Fruit fly (Drosophila melanogaster) whole organism, embryonic: ENCODE data around the gene alphaTub84B.

Experiments used
- ATbp ChIP-seq: fragments of 200-800 bp; sonication (Bioruptor generic); optimal IDR thresholded peaks from 2 replicates; lab custom pipeline; 2017; ENCODE audit warnings: missing biosample characterization, mild to moderate bottlenecking, missing genetic modification characterization, missing genetic modification reagents
- Abd-B ChIP-seq: fragments of 200-800 bp; sonication (Bioruptor generic); optimal IDR thresholded peaks from 2 replicates; lab custom pipeline; 2018; ENCODE audit warnings: missing biosample characterization, mild to moderate bottlenecking, missing genetic modification characterization, moderate library complexity
- Atf6 ChIP-seq: fragments of 200-800 bp; sonication (Bioruptor generic); IDR thresholded peaks from 2 replicates; pipeline ENCODE4 v1.3.6; 2022; ENCODE audit warnings: missing biosample characterization, missing genetic modification characterization
- Awh ChIP-seq: fragments of 200-800 bp; sonication (Bioruptor generic); IDR thresholded peaks from 2 replicates; pipeline ENCODE4, ENCODE4 v1.3.6; 2022; ENCODE audit warnings: missing biosample characterization, missing genetic modification characterization
- BtbVII ChIP-seq: fragments of 200-800 bp; sonication (Bioruptor generic); optimal IDR thresholded peaks from 3 replicates; lab custom pipeline; 2017; ENCODE audit warnings: missing biosample characterization, mild to moderate bottlenecking, missing genetic modification characterization
- CG12942 ChIP-seq: fragments of 200-800 bp; sonication (Bioruptor generic); optimal IDR thresholded peaks from 3 replicates; lab custom pipeline; 2016; ENCODE audit warnings: missing biosample characterization, missing genetic modification characterization
- CG14014 ChIP-seq: fragments of 200-800 bp; sonication (Bioruptor generic); IDR thresholded peaks from 2 replicates; pipeline ENCODE4 v1.3.6; 2022; ENCODE audit warnings: missing biosample characterization, missing genetic modification characterization
- CG15479 ChIP-seq: fragments of 200-800 bp; sonication (Bioruptor generic); optimal IDR thresholded peaks from 3 replicates; lab custom pipeline; 2019; ENCODE audit warnings: missing biosample characterization, mild to moderate bottlenecking, missing genetic modification characterization, moderate library complexity
- CG17186 ChIP-seq: fragments of 200-800 bp; sonication (Bioruptor generic); optimal IDR thresholded peaks from 3 replicates; lab custom pipeline; 2017; ENCODE audit warnings: missing biosample characterization, missing genetic modification reagents, missing genetic modification characterization
- CG2889 ChIP-seq: fragments of 200-800 bp; sonication (Bioruptor generic); IDR thresholded peaks from 3 replicates; pipeline ENCODE4 v1.3.6; 2022; ENCODE audit warnings: missing biosample characterization, missing genetic modification characterization
- CG31388 ChIP-seq: fragments of 200-800 bp; sonication (Bioruptor generic); optimal IDR thresholded peaks from 2 replicates; lab custom pipeline; 2016; ENCODE audit warnings: missing biosample characterization, missing genetic modification characterization
- CG3163 ChIP-seq: fragments of 200-800 bp; sonication (Bioruptor generic); optimal IDR thresholded peaks from 3 replicates; lab custom pipeline; 2016; ENCODE audit warnings: missing biosample characterization, missing genetic modification characterization
- CG3995 ChIP-seq: fragments of 200-800 bp; sonication (Bioruptor generic); optimal IDR thresholded peaks from 3 replicates; lab custom pipeline; 2016; ENCODE audit warnings: missing biosample characterization, missing genetic modification characterization
- CG4617 ChIP-seq: fragments of 200-800 bp; sonication (Bioruptor generic); optimal IDR thresholded peaks from 3 replicates; lab custom pipeline; 2016; ENCODE audit warnings: missing biosample characterization, missing genetic modification characterization, borderline replicate concordance
- CG8290 ChIP-seq, 3 experiments: fragments of 200-800 bp; sonication (Bioruptor generic); optimal IDR thresholded peaks; 2 replicates each; lab custom pipeline; 2016 to 2019; ENCODE audit warnings: missing biosample characterization in 3 of 3, missing genetic modification characterization in 3 of 3, mild to moderate bottlenecking in 2 of 3, moderate library complexity in 1 of 3
- CG8388 ChIP-seq: fragments of 200-800 bp; sonication (Bioruptor generic); optimal IDR thresholded peaks from 2 replicates; lab custom pipeline; 2019; ENCODE audit warnings: missing biosample characterization, mild to moderate bottlenecking, missing genetic modification characterization, moderate library complexity
- Camta ChIP-seq: fragments of 200-800 bp; sonication (Bioruptor generic); optimal IDR thresholded peaks from 2 replicates; lab custom pipeline; 2016; ENCODE audit warnings: missing biosample characterization, missing genetic modification characterization
- Dll ChIP-seq: fragments of 200-800 bp; sonication (Bioruptor generic); IDR thresholded peaks from 4 replicates; pipeline ENCODE4 v1.3.6; 2022; ENCODE audit warnings: missing biosample characterization, missing genetic modification characterization; ENCODE audit not compliant: partially characterized antibody
- Fer1 ChIP-seq: fragments of 200-800 bp; sonication (Bioruptor generic); optimal IDR thresholded peaks from 2 replicates; lab custom pipeline; 2017; ENCODE audit warnings: missing biosample characterization, mild to moderate bottlenecking, missing genetic modification characterization
- Fer2 ChIP-seq: fragments of 200-800 bp; sonication (Bioruptor generic); optimal IDR thresholded peaks from 2 replicates; lab custom pipeline; 2018; ENCODE audit warnings: missing biosample characterization, mild to moderate bottlenecking, missing genetic modification characterization, moderate library complexity
- Pdp1 ChIP-seq, 2 experiments: fragments of 200-800 bp; sonication (Bioruptor generic); optimal IDR thresholded peaks; 3 replicates each; lab custom pipeline; 2016; ENCODE audit warnings: missing biosample characterization in 2 of 2, missing genetic modification characterization in 2 of 2, mild to moderate bottlenecking in 1 of 2, moderate library complexity in 1 of 2
- Usf ChIP-seq: fragments of 200-800 bp; sonication (Bioruptor generic); optimal IDR thresholded peaks from 2 replicates; lab custom pipeline; 2017; ENCODE audit warnings: missing genotype, missing biosample characterization, missing genetic modification characterization
- Xrp1 ChIP-seq: fragments of 200-800 bp; sonication (Bioruptor generic); IDR thresholded peaks from 2 replicates; pipeline ENCODE4 v1.3.6; 2022; ENCODE audit warnings: missing biosample characterization, missing genetic modification characterization
- bowl ChIP-seq: fragments of 200-800 bp; sonication (Bioruptor generic); IDR thresholded peaks from 2 replicates; pipeline ENCODE4 v1.3.6; 2022; ENCODE audit warnings: missing biosample characterization, missing genetic modification characterization
- cad ChIP-seq: fragments of >200 bp; optimal IDR thresholded peaks from 2 replicates; lab custom pipeline; 2017; ENCODE audit warnings: missing biosample characterization, missing genetic modification characterization
- chm ChIP-seq: fragments of 200-800 bp; sonication (Bioruptor generic); IDR thresholded peaks from 2 replicates; pipeline ENCODE4 v1.3.6; 2022; ENCODE audit warnings: missing biosample characterization, missing genetic modification characterization
- crc ChIP-seq: fragments of 200-800 bp; sonication (Bioruptor generic); optimal IDR thresholded peaks from 2 replicates; lab custom pipeline; 2016; ENCODE audit warnings: missing biosample characterization, missing genetic modification characterization
- dmrt11E ChIP-seq: fragments of 200-800 bp; sonication (Bioruptor generic); optimal IDR thresholded peaks from 3 replicates; lab custom pipeline; 2018; ENCODE audit warnings: missing biosample characterization, mild to moderate bottlenecking, missing genetic modification characterization, moderate library complexity
- dpn ChIP-seq, 2 experiments: fragments of 200-800 bp; sonication (Bioruptor generic); optimal IDR thresholded peaks; 3 replicates each; lab custom pipeline; 2016; ENCODE audit warnings: missing biosample characterization in 2 of 2, missing genetic modification characterization in 2 of 2
- fd64A ChIP-seq: fragments of 200-800 bp; sonication (Bioruptor generic); optimal IDR thresholded peaks from 3 replicates; lab custom pipeline; 2018; ENCODE audit warnings: missing biosample characterization, mild to moderate bottlenecking, missing genetic modification characterization
- fru ChIP-seq: fragments of >200 bp; optimal IDR thresholded peaks from 2 replicates; lab custom pipeline; 2017
- gem ChIP-seq: fragments of 200-800 bp; sonication (Bioruptor generic); optimal IDR thresholded peaks from 2 replicates; lab custom pipeline; 2019; ENCODE audit warnings: missing biosample characterization, mild to moderate bottlenecking, missing genetic modification characterization, moderate library complexity
- grn ChIP-seq: fragments of 200-800 bp; sonication (Bioruptor generic); optimal IDR thresholded peaks from 3 replicates; lab custom pipeline; 2017; ENCODE audit warnings: missing biosample characterization, missing genetic modification characterization
- h ChIP-seq: fragments of >200 bp; optimal IDR thresholded peaks from 2 replicates; lab custom pipeline; 2017
- her ChIP-seq: fragments of 200-800 bp; sonication (Bioruptor generic); optimal IDR thresholded peaks from 2 replicates; lab custom pipeline; 2016; ENCODE audit warnings: missing biosample characterization, missing genetic modification characterization
- knrl ChIP-seq: fragments of 200-800 bp; sonication (Bioruptor generic); IDR thresholded peaks from 3 replicates; pipeline ENCODE4 v1.3.6; 2022; ENCODE audit warnings: missing biosample characterization, missing genetic modification characterization; ENCODE audit not compliant: partially characterized antibody
- lmd ChIP-seq: fragments of 200-800 bp; sonication (Bioruptor generic); IDR thresholded peaks from 2 replicates; pipeline ENCODE4 v1.3.6; 2022; ENCODE audit warnings: missing biosample characterization, missing genetic modification characterization
- mam ChIP-seq: fragments of 200-800 bp; sonication (Bioruptor generic); optimal IDR thresholded peaks from 3 replicates; lab custom pipeline; 2016; ENCODE audit warnings: missing biosample characterization, missing genetic modification characterization
- nau ChIP-seq: fragments of 200-800 bp; sonication (Bioruptor generic); optimal IDR thresholded peaks from 3 replicates; lab custom pipeline; 2017; ENCODE audit warnings: missing biosample characterization, mild to moderate bottlenecking, missing genetic modification characterization, missing genetic modification reagents
- pita ChIP-seq: fragments of 200-800 bp; sonication (Bioruptor generic); optimal IDR thresholded peaks from 2 replicates; lab custom pipeline; 2017; ENCODE audit warnings: missing biosample characterization, mild to moderate bottlenecking, missing genetic modification characterization
- rib ChIP-seq: fragments of 200-800 bp; sonication (Bioruptor generic); IDR thresholded peaks from 2 replicates; pipeline ENCODE4 v1.3.6; 2022; ENCODE audit warnings: missing biosample characterization, missing genetic modification characterization
- salm ChIP-seq: fragments of 200-800 bp; sonication (Bioruptor generic); optimal IDR thresholded peaks from 2 replicates; lab custom pipeline; 2018; ENCODE audit warnings: missing biosample characterization, mild to moderate bottlenecking, missing genetic modification characterization
- sd ChIP-seq: fragments of 200-800 bp; sonication (Bioruptor generic); optimal IDR thresholded peaks from 3 replicates; lab custom pipeline; 2018; ENCODE audit warnings: missing biosample characterization, mild to moderate bottlenecking, missing genetic modification characterization, moderate library complexity
- sens ChIP-seq: fragments of 200-800 bp; sonication (Bioruptor generic); peaks from one replicate; lab custom pipeline; 2016; ENCODE audit warnings: missing biosample characterization, missing genetic modification characterization
- sna ChIP-seq: fragments of 200-800 bp; sonication (Bioruptor generic); IDR thresholded peaks from 2 replicates; pipeline ENCODE4 v1.3.6; 2022; ENCODE audit warnings: missing biosample characterization, missing genetic modification characterization; ENCODE audit not compliant: partially characterized antibody
- stc ChIP-seq: fragments of 200-800 bp; sonication (Bioruptor generic); IDR thresholded peaks from 2 replicates; pipeline ENCODE4 v1.3.6; 2022; ENCODE audit warnings: missing biosample characterization, missing genetic modification characterization
- sug ChIP-seq: fragments of 200-800 bp; optimal IDR thresholded peaks from 2 replicates; lab custom pipeline; 2019; ENCODE audit warnings: missing biosample characterization, mild to moderate bottlenecking, missing genetic modification characterization, moderate library complexity
- tin ChIP-seq: fragments of 200-800 bp; sonication (Bioruptor generic); optimal IDR thresholded peaks from 3 replicates; lab custom pipeline; 2016; ENCODE audit warnings: missing biosample characterization, missing genetic modification characterization
- unpg ChIP-seq: fragments of 200-800 bp; sonication (Bioruptor generic); optimal IDR thresholded peaks from 3 replicates; lab custom pipeline; 2018; ENCODE audit warnings: missing biosample characterization, mild to moderate bottlenecking, missing genetic modification characterization, moderate library complexity
- zfh1 ChIP-seq: fragments of 200-800 bp; sonication (Bioruptor generic); IDR thresholded peaks from 3 replicates; pipeline ENCODE4 v1.3.6; 2022; ENCODE audit warnings: missing biosample characterization, missing genetic modification characterization

The alphaTub84B gene

dm6 chr3R:7108589-7109312, 22.4 kb downstream of the alphaTub84B start (continued):
- no peak for TF ChIP-seq Dll (GFP tag; lab: Robert Waterston, UW)
- TF ChIP-seq CG3163 = peak; percentile 68
- peak; percentile 89 for TF ChIP-seq CG17186 (GFP tag; lab: Kevin White, UChicago)
- peak; percentile 92 for TF ChIP-seq fd64A (GFP tag; lab: Kevin White, UChicago)
- TF ChIP-seq knrl (GFP tag; lab: Robert Waterston, UW) = no peak
- TF ChIP-seq CG12942 (GFP tag; lab: Kevin White, UChicago) = peak; percentile 94
- TF ChIP-seq CG15479 (GFP tag; lab: Kevin White, UChicago) = peak; percentile 51
- TF ChIP-seq CG8388 = peak; percentile 97
- TF ChIP-seq Camta (GFP tag; lab: Kevin White, UChicago) = peak; percentile 96
- TF ChIP-seq cad (GFP tag; lab: Kevin White, UChicago) = no peak
- peak; percentile 60 for TF ChIP-seq BtbVII (GFP tag; lab: Kevin White, UChicago)
- TF ChIP-seq rib = no peak
- TF ChIP-seq Pdp1 (GFP tag; optimal IDR thresholded peaks at IDR 0.05; lab: Kevin White, UChicago) = peak; percentile 86 to 91
- TF ChIP-seq nau (GFP tag; lab: Kevin White, UChicago) = peak; percentile 79
- TF ChIP-seq dpn (GFP tag; optimal IDR thresholded peaks at IDR 0.05; lab: Kevin White, UChicago) = peak; percentile 88 to 94
- no peak for TF ChIP-seq Atf6 (GFP tag; lab: Robert Waterston, UW)
- peak; percentile 92 for TF ChIP-seq Abd-B (GFP tag; lab: Kevin White, UChicago)
- TF ChIP-seq CG2889 (GFP tag; lab: Robert Waterston, UW) = no peak
- no peak for TF ChIP-seq CG3995 (GFP tag; lab: Kevin White, UChicago)
- TF ChIP-seq zfh1 (GFP tag; lab: Robert Waterston, UW) = no peak
- peak; percentile 58 for TF ChIP-seq grn (GFP tag; lab: Kevin White, UChicago)
- TF ChIP-seq dmrt11E (tag; lab: Kevin White, UChicago) = peak; percentile 99
- no peak for TF ChIP-seq pita (GFP tag; lab: Kevin White, UChicago)
- no peak for TF ChIP-seq sna (GFP tag; lab: Robert Waterston, UW)
- TF ChIP-seq Usf (GFP tag; lab: Kevin White, UChicago) = peak; percentile 77
- TF ChIP-seq CG14014 (GFP tag; lab: Robert Waterston, UW) = no peak
- peak; percentile 96 for TF ChIP-seq unpg (GFP tag; lab: Kevin White, UChicago)
- TF ChIP-seq fru (lab: Kevin White, UChicago) = no peak
- TF ChIP-seq chm (GFP tag; lab: Robert Waterston, UW) = no peak
- peak; percentile 69 for TF ChIP-seq sd (tag; lab: Kevin White, UChicago)
- peak; percentile 96 for TF ChIP-seq ATbp (GFP tag; lab: Kevin White, UChicago)
- TF ChIP-seq salm (tag; lab: Kevin White, UChicago) = peak; percentile 90
- peak; percentile 75 for TF ChIP-seq crc
- TF ChIP-seq lmd (GFP tag; lab: Robert Waterston, UW) = no peak
- no peak for TF ChIP-seq stc
- peak; percentile 63 for TF ChIP-seq Fer1 (GFP tag; lab: Kevin White, UChicago)
- TF ChIP-seq gem (tag; lab: Kevin White, UChicago) = peak; percentile 97
- TF ChIP-seq tin (GFP tag; lab: Kevin White, UChicago) = peak; percentile 96
- peak; percentile 88 for TF ChIP-seq CG31388 (GFP tag; lab: Kevin White, UChicago)
- TF ChIP-seq Awh = no peak
- TF ChIP-seq her (GFP tag; lab: Kevin White, UChicago) = peak; percentile 38
- TF ChIP-seq sug (tag; lab: Kevin White, UChicago) = peak; percentile 57
- TF ChIP-seq sens (GFP tag; lab: Kevin White, UChicago) = peak; percentile 100
- peak; percentile 63 for TF ChIP-seq mam (GFP tag; lab: Kevin White, UChicago)
- TF ChIP-seq CG8290 (GFP tag; optimal IDR thresholded peaks at IDR 0.05; lab: Kevin White, UChicago) = peak; percentile 95
- peak; percentile 50 to 91 for TF ChIP-seq CG8290 (tag; optimal IDR thresholded peaks at IDR 0.05; lab: Kevin White, UChicago)
- TF ChIP-seq Xrp1 = no peak
- no peak for TF ChIP-seq bowl (GFP tag; lab: Robert Waterston, UW)
- TF ChIP-seq Fer2 (tag; lab: Kevin White, UChicago) = peak; percentile 63
- no peak for TF ChIP-seq h (lab: Kevin White, UChicago)
- TF ChIP-seq CG4617 (GFP tag; lab: Kevin White, UChicago) = peak; percentile 91
